Worm (Caenorhabditis elegans) whole organism, L4 larva: ENCODE data around the gene ZK1240.1.

Experiments used
- F10B5.3 ChIP-seq: sonication (generic microtip); optimal IDR thresholded peaks from 2 replicates; lab custom pipeline; 2016; ENCODE audit warnings: mild to moderate bottlenecking, missing genetic modification characterization, missing compliant biosample characterization
- aly-2 ChIP-seq: sonication (generic microtip); optimal IDR thresholded peaks from 2 replicates; lab custom pipeline; 2018; ENCODE audit warnings: missing biosample characterization, missing genetic modification characterization
- ces-1 ChIP-seq: fragments of 150-350 bp; sonication (generic microtip); optimal IDR thresholded peaks from 4 replicates; lab custom pipeline; 2014; ENCODE audit warnings: missing biosample characterization, missing genetic modification reagents, missing genetic modification characterization
- lim-7 ChIP-seq: fragments of 200-800 bp; sonication (Bioruptor generic); IDR thresholded peaks from 2 replicates; pipeline ENCODE4 v1.3.6; 2022; ENCODE audit warnings: missing genetic modification characterization, missing compliant biosample characterization
- lin-15B ChIP-seq: fragments of 150-350 bp; sonication (generic microtip); optimal IDR thresholded peaks from 3 replicates; lab custom pipeline; 2014; ENCODE audit warnings: missing biosample characterization, missing genetic modification characterization
- madf-9 ChIP-seq: fragments of 200-800 bp; sonication (Bioruptor generic); conservative IDR thresholded peaks from 2 replicates; pipeline ENCODE4 v1.3.6; 2022; ENCODE audit warnings: missing genetic modification reagents, missing genetic modification characterization, missing compliant biosample characterization
- nhr-25 ChIP-seq: sonication (generic microtip); optimal IDR thresholded peaks from 2 replicates; lab custom pipeline; 2017; ENCODE audit warnings: missing genetic modification characterization, mild to moderate bottlenecking, missing compliant biosample characterization, antibody characterized with exemption, moderate library complexity, borderline replicate concordance; ENCODE audit not compliant: insufficient read depth
- nhr-77 ChIP-seq: fragments of 150-350 bp; optimal IDR thresholded peaks from 2 replicates; lab custom pipeline; 2014; ENCODE audit warnings: missing biosample characterization, missing genetic modification characterization
- pqm-1 ChIP-seq: sonication (generic microtip); optimal IDR thresholded peaks from 2 replicates; lab custom pipeline; 2017; ENCODE audit warnings: missing biosample characterization, missing genetic modification characterization
- zip-11 ChIP-seq: fragments of 200-800 bp; sonication (Bioruptor generic); IDR thresholded peaks from 2 replicates; pipeline ENCODE4 v1.3.6; 2022; ENCODE audit warnings: missing genetic modification characterization, missing compliant biosample characterization

DNA sequence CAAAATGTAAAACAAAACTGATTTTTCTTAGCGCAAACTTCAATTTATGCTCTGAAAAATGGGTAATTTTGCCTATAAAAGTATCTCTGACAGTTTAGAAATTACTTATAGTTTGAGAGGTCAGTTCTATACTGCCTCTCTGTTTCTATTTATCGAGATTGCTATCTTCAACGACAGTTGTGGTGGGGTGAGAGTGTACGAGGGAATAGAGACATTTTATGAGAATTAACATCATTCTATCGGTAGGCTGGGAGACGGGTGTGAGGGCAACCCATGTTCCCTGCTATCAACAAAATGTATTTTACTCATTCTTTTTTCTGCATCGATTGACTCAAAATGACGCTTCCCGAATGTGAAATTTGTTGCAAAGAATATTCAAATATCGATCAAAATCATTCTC is 9.1 kb upstream of the ZK1240.1 start, which contains the start of gene ZK1240.3:
- TF ChIP-seq nhr-25 (tag; lab: Kevin White, UChicago), result no peak
- TF ChIP-seq lin-15B (tag; lab: Kevin White, UChicago), result no peak
- no peak for TF ChIP-seq nhr-77 (tag; lab: Kevin White, UChicago)
- no peak for TF ChIP-seq zip-11 (GFP tag; lab: Robert Waterston, UW)
- TF ChIP-seq lim-7 (GFP tag; lab: Robert Waterston, UW), result no peak
- TF ChIP-seq aly-2 (tag; lab: Kevin White, UChicago), result no peak
- no peak for TF ChIP-seq madf-9
- TF ChIP-seq F10B5.3, result no peak
- TF ChIP-seq ces-1 (GFP tag; lab: Kevin White, UChicago), result no peak
- TF ChIP-seq pqm-1 (tag; lab: Kevin White, UChicago), result peak; percentile 91
